Worm (Caenorhabditis elegans) whole organism, L4 larva: ENCODE measurements around the gene Y38A10A.2.
"Not testable (repeated sequence)": the region's sequence is repeated elsewhere in the genome, so short reads cannot be mapped to it uniquely, and the experiment has no call there.

ENCODE experiments used
- ceh-62 ChIP-seq: sonication (generic microtip); optimal IDR thresholded peaks from 2 replicates; lab custom pipeline; 2017; ENCODE audit warnings: missing biosample characterization, missing genetic modification characterization
- dve-1 ChIP-seq: sonication (generic microtip); optimal IDR thresholded peaks from 2 replicates; lab custom pipeline; 2017; ENCODE audit warnings: antibody characterized with exemption, mild to moderate bottlenecking, missing genetic modification characterization, missing compliant biosample characterization; ENCODE audit not compliant: insufficient read depth
- lin-13 ChIP-seq: fragments of 150-350 bp; optimal IDR thresholded peaks from 2 replicates; lab custom pipeline; 2014; ENCODE audit warnings: missing biosample characterization, missing genetic modification reagents, missing genetic modification characterization
- lin-15B ChIP-seq: fragments of 150-350 bp; sonication (generic microtip); optimal IDR thresholded peaks from 3 replicates; lab custom pipeline; 2014; ENCODE audit warnings: missing biosample characterization, missing genetic modification characterization
- nhr-48 ChIP-seq: sonication (generic microtip); optimal IDR thresholded peaks from 2 replicates; lab custom pipeline; 2016; ENCODE audit warnings: mild to moderate bottlenecking, missing genetic modification characterization, missing compliant biosample characterization

DNA sequence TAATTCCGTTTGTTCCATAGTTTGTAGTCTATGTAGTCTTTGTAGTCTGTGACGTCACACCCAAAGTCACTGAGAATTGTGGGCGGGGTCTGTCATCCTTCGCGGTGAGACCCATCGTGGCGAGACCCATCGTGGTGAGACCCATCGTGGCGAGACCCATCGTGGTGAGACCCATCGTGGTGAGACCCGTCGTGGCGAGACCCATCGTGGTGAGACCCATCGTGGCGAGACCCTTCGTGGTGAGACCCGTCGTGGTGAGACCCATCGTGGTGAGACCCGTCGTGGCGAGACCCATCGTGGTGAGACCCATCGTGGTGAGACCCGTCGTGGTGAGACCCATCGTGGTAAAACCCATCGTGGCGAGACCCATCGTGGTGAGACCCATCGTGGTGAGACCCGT lies 8.3 kb upstream of the Y38A10A.2 start:
- not testable (repeated sequence) for TF ChIP-seq dve-1 (tag; lab: Kevin White, UChicago); lin-13 (GFP tag; lab: Kevin White, UChicago); ceh-62 (tag; lab: Kevin White, UChicago); lin-15B (tag; lab: Kevin White, UChicago); nhr-48 (tag; lab: Kevin White, UChicago)
